Worm (Caenorhabditis elegans) whole organism, L2 larva: ENCODE results near the gene srh-75.

Experiments
- C34F6.9 ChIP-seq: fragments of 150-350 bp; optimal IDR thresholded peaks from 2 replicates; lab custom pipeline; 2014; ENCODE audit warnings: missing biosample characterization, missing genetic modification characterization
- ZK546.5 ChIP-seq: sonication (generic microtip); optimal IDR thresholded peaks from 2 replicates; lab custom pipeline; 2017; ENCODE audit warnings: missing biosample characterization, missing genetic modification characterization
- alr-1 ChIP-seq: fragments of 150-350 bp; optimal IDR thresholded peaks from 2 replicates; lab custom pipeline; 2014; ENCODE audit warnings: missing biosample characterization, missing genetic modification characterization
- aly-2 ChIP-seq: fragments of 150-350 bp; optimal IDR thresholded peaks from 2 replicates; lab custom pipeline; 2014; ENCODE audit warnings: missing biosample characterization, missing genetic modification characterization
- ama-1 ChIP-seq: fragments of 150-350 bp; optimal IDR thresholded peaks from 2 replicates; lab custom pipeline; 2018; ENCODE audit warnings: inconsistent platforms
- blmp-1 ChIP-seq: sonication (generic microtip); optimal IDR thresholded peaks from 2 replicates; lab custom pipeline; 2017; ENCODE audit warnings: missing genetic modification characterization, mild to moderate bottlenecking, missing compliant biosample characterization, antibody characterized with exemption, moderate library complexity; ENCODE audit not compliant: insufficient read depth
- ceh-16 ChIP-seq: fragments of 150-350 bp; optimal IDR thresholded peaks from 2 replicates; lab custom pipeline; 2014; ENCODE audit warnings: missing biosample characterization, missing genetic modification characterization
- crh-2 ChIP-seq: sonication (generic microtip); optimal IDR thresholded peaks from 2 replicates; lab custom pipeline; 2017; ENCODE audit warnings: missing biosample characterization, missing genetic modification characterization
- dmd-4 ChIP-seq: sonication (generic microtip); optimal IDR thresholded peaks from 2 replicates; lab custom pipeline; 2017; ENCODE audit warnings: missing biosample characterization, missing genetic modification characterization
- egl-27 ChIP-seq: sonication (generic microtip); optimal IDR thresholded peaks from 3 replicates; lab custom pipeline; 2017; ENCODE audit warnings: missing biosample characterization, missing genetic modification reagents, missing genetic modification characterization
- elt-1 ChIP-seq: fragments of 150-350 bp; optimal IDR thresholded peaks from 2 replicates; lab custom pipeline; 2014; ENCODE audit warnings: missing biosample characterization, missing genetic modification characterization
- elt-3 ChIP-seq: sonication (generic microtip); optimal IDR thresholded peaks from 2 replicates; lab custom pipeline; 2017; ENCODE audit warnings: missing biosample characterization, missing genetic modification characterization
- gmeb-1 ChIP-seq: fragments of 150-350 bp; optimal IDR thresholded peaks from 2 replicates; lab custom pipeline; 2014; ENCODE audit warnings: missing biosample characterization, missing genetic modification characterization
- lin-11 ChIP-seq: fragments of 150-350 bp; sonication (generic microtip); optimal IDR thresholded peaks from 2 replicates; lab custom pipeline; 2014; ENCODE audit warnings: missing biosample characterization, missing genetic modification characterization, inconsistent platforms, mixed read lengths
- lin-13 ChIP-seq: fragments of 150-350 bp; optimal IDR thresholded peaks from 2 replicates; lab custom pipeline; 2014; ENCODE audit warnings: missing biosample characterization, missing genetic modification reagents, missing genetic modification characterization
- lin-39 ChIP-seq: fragments of 150-350 bp; optimal IDR thresholded peaks from 2 replicates; lab custom pipeline; 2014; ENCODE audit warnings: missing biosample characterization, missing genetic modification reagents, missing genetic modification characterization
- lsy-2 ChIP-seq, 2 experiments: fragments of 150-350 bp in 1 of 2; sonication (generic microtip) in 1 of 2; optimal IDR thresholded peaks; 2 replicates each; lab custom pipeline; 2014 to 2017; ENCODE audit warnings: missing biosample characterization in 2 of 2, missing genetic modification characterization in 2 of 2
- mbf-1 ChIP-seq: sonication (generic microtip); optimal IDR thresholded peaks from 2 replicates; lab custom pipeline; 2017; ENCODE audit warnings: missing biosample characterization, missing genetic modification characterization
- nhr-10 ChIP-seq: sonication (generic microtip); optimal IDR thresholded peaks from 2 replicates; lab custom pipeline; 2017; ENCODE audit warnings: missing biosample characterization, missing genetic modification characterization
- nhr-11 ChIP-seq: fragments of 150-350 bp; optimal IDR thresholded peaks from 2 replicates; lab custom pipeline; 2014; ENCODE audit warnings: missing biosample characterization, missing genetic modification characterization
- nhr-129 ChIP-seq: fragments of 150-350 bp; optimal IDR thresholded peaks from 2 replicates; lab custom pipeline; 2014; ENCODE audit warnings: missing biosample characterization, missing genetic modification characterization
- nhr-23 ChIP-seq: fragments of 150-350 bp; optimal IDR thresholded peaks from 2 replicates; lab custom pipeline; 2014; ENCODE audit warnings: missing biosample characterization, missing genetic modification reagents, missing genetic modification characterization
- nhr-237 ChIP-seq: fragments of 150-350 bp; optimal IDR thresholded peaks from 2 replicates; lab custom pipeline; 2014; ENCODE audit warnings: missing biosample characterization, missing genetic modification characterization
- nhr-25 ChIP-seq: fragments of 150-350 bp; sonication (generic microtip); optimal IDR thresholded peaks from 3 replicates; lab custom pipeline; 2014; ENCODE audit warnings: missing biosample characterization, missing genetic modification characterization
- nhr-6 ChIP-seq: fragments of 150-350 bp; optimal IDR thresholded peaks from 2 replicates; lab custom pipeline; 2014; ENCODE audit warnings: missing biosample characterization, missing genetic modification characterization
- nhr-77 ChIP-seq: fragments of 150-350 bp; optimal IDR thresholded peaks from 2 replicates; lab custom pipeline; 2014; ENCODE audit warnings: missing biosample characterization, missing genetic modification characterization
- sem-4 ChIP-seq: fragments of 150-350 bp; optimal IDR thresholded peaks from 2 replicates; lab custom pipeline; 2014; ENCODE audit warnings: missing biosample characterization, missing genetic modification reagents, missing genetic modification characterization
- skn-1 ChIP-seq: sonication (generic microtip); optimal IDR thresholded peaks from 2 replicates; lab custom pipeline; 2017; ENCODE audit warnings: missing biosample characterization, missing genetic modification characterization
- sma-3 ChIP-seq: sonication (generic microtip); optimal IDR thresholded peaks from 2 replicates; lab custom pipeline; 2016; ENCODE audit warnings: missing genetic modification reagents, missing genetic modification characterization, missing compliant biosample characterization
- sma-9 ChIP-seq, 2 experiments: fragments of 150-350 bp in 1 of 2; sonication (generic microtip) in 1 of 2; optimal IDR thresholded peaks; 2 replicates each; lab custom pipeline; 2014 to 2016; ENCODE audit warnings: missing genetic modification characterization in 2 of 2, mild to moderate bottlenecking in 1 of 2, missing biosample characterization in 1 of 2, missing compliant biosample characterization in 1 of 2, missing genetic modification reagents in 1 of 2, moderate library complexity in 1 of 2
- snpc-4 ChIP-seq: fragments of 150-350 bp; optimal IDR thresholded peaks from 2 replicates; lab custom pipeline; 2014; ENCODE audit warnings: missing biosample characterization, missing genetic modification characterization
- unc-62 ChIP-seq: fragments of 150-350 bp; optimal IDR thresholded peaks from 2 replicates; lab custom pipeline; 2014; ENCODE audit warnings: missing biosample characterization, missing genetic modification reagents, missing genetic modification characterization
- zag-1 ChIP-seq: fragments of 150-350 bp; optimal IDR thresholded peaks from 2 replicates; lab custom pipeline; 2014; ENCODE audit warnings: missing biosample characterization, missing genetic modification characterization
- ztf-1 ChIP-seq: fragments of 200-800 bp; sonication (Bioruptor generic); conservative IDR thresholded peaks from 2 replicates; pipeline ENCODE4 v1.3.6; 2022; ENCODE audit warnings: missing genetic modification characterization, missing compliant biosample characterization
- ztf-4 ChIP-seq: fragments of 150-350 bp; optimal IDR thresholded peaks from 2 replicates; lab custom pipeline; 2014; ENCODE audit warnings: missing biosample characterization, missing genetic modification characterization

Gene srh-75

ce11 chrV:11056484-11056883 is 459 bp downstream of the srh-75 start:
- no peak for TF ChIP-seq nhr-11 (tag; lab: Kevin White, UChicago)
- no peak for TF ChIP-seq nhr-129
- no peak for TF ChIP-seq sma-3 (GFP tag; lab: Kevin White, UChicago)
- no peak for TF ChIP-seq lin-11 (tag; lab: Kevin White, UChicago)
- TF ChIP-seq nhr-10 (tag; lab: Kevin White, UChicago): no peak
- TF ChIP-seq elt-1 (tag; lab: Kevin White, UChicago): no peak
- TF ChIP-seq ZK546.5 (tag; lab: Kevin White, UChicago): no peak
- TF ChIP-seq lin-39 (tag; lab: Kevin White, UChicago): no peak
- TF ChIP-seq nhr-23 (tag; lab: Kevin White, UChicago): no peak
- no peak for TF ChIP-seq sma-9 (GFP tag; optimal IDR thresholded peaks at IDR 0.05; lab: Kevin White, UChicago)
- no peak for TF ChIP-seq sma-9 (tag; optimal IDR thresholded peaks at IDR 0.05; lab: Kevin White, UChicago)
- no peak for TF ChIP-seq sem-4 (tag; lab: Kevin White, UChicago)

ce11 chrV:11053827-11054226 is 3.1 kb downstream of the srh-75 start, which contains the start of gene T04C12.7:
Gene T04C12.7, plus strand, starts transcription at chrV:11054127.
- no peak for TF ChIP-seq ama-1
- TF ChIP-seq skn-1 (tag; lab: Kevin White, UChicago): no peak
- no peak for TF ChIP-seq crh-2 (tag; lab: Kevin White, UChicago)
- no peak for TF ChIP-seq egl-27
- no peak for TF ChIP-seq aly-2 (tag; lab: Kevin White, UChicago)
- TF ChIP-seq gmeb-1 (tag; lab: Kevin White, UChicago): no peak
- TF ChIP-seq ztf-1 (GFP tag; lab: Robert Waterston, UW): no peak

- TF ChIP-seq C34F6.9: no peak
- TF ChIP-seq nhr-11 (tag; lab: Kevin White, UChicago): no peak
- no peak for TF ChIP-seq snpc-4 (tag; lab: Kevin White, UChicago)
- TF ChIP-seq lin-39 (tag; lab: Kevin White, UChicago): no peak
- no peak for TF ChIP-seq elt-3 (tag; lab: Kevin White, UChicago)
- TF ChIP-seq elt-1 (tag; lab: Kevin White, UChicago): no peak
- TF ChIP-seq egl-27: no peak
- no peak for TF ChIP-seq sma-3 (GFP tag; lab: Kevin White, UChicago)
- no peak for TF ChIP-seq sma-9 (GFP tag; optimal IDR thresholded peaks at IDR 0.05; lab: Kevin White, UChicago)
- TF ChIP-seq sma-9 (tag; optimal IDR thresholded peaks at IDR 0.05; lab: Kevin White, UChicago): no peak
- no peak for TF ChIP-seq alr-1 (tag; lab: Kevin White, UChicago)
- TF ChIP-seq lsy-2 (tag; optimal IDR thresholded peaks at IDR 0.05; lab: Kevin White, UChicago): no peak
Observed at ce11 chrV:11051921-11052320, 5.0 kb downstream of the srh-75 start, which contains the start of gene T04C12.33. Gene T04C12.33, plus strand, starts transcription at chrV:11052221.

ce11 chrV:11048678-11049077 is 8.3 kb downstream of the srh-75 start, which contains the start of gene srh-74:
Gene srh-74, minus strand, starts transcription at chrV:11048778.
- TF ChIP-seq ceh-16 (tag; lab: Kevin White, UChicago) (no peak), nhr-237 (tag; lab: Kevin White, UChicago) (no peak), dmd-4 (no peak), nhr-10 (tag; lab: Kevin White, UChicago) (no peak), elt-3 (tag; lab: Kevin White, UChicago) (no peak), zag-1 (tag; lab: Kevin White, UChicago) (no peak), nhr-11 (tag; lab: Kevin White, UChicago) (no peak), skn-1 (tag; lab: Kevin White, UChicago) (no peak)

ce11 chrV:11046730-11047129 is 10.2 kb downstream of the srh-75 start, which contains the start of gene dhs-18:
Gene dhs-18, minus strand, starts transcription at chrV:11046833.
- TF ChIP-seq lin-11 (tag; lab: Kevin White, UChicago) (no peak), sma-9 (GFP tag; optimal IDR thresholded peaks at IDR 0.05; lab: Kevin White, UChicago) (peak; percentile 30), sma-9 (tag; optimal IDR thresholded peaks at IDR 0.05; lab: Kevin White, UChicago) (no peak), crh-2 (tag; lab: Kevin White, UChicago) (peak; percentile 26)
- TF ChIP-seq, all 48 proteins: peak for 2

- TF ChIP-seq sma-9 (GFP tag; optimal IDR thresholded peaks at IDR 0.05; lab: Kevin White, UChicago): no peak
- TF ChIP-seq sma-9 (tag; optimal IDR thresholded peaks at IDR 0.05; lab: Kevin White, UChicago): no peak
- no peak for TF ChIP-seq mbf-1 (tag; lab: Kevin White, UChicago)
- no peak for TF ChIP-seq nhr-237 (tag; lab: Kevin White, UChicago)
- TF ChIP-seq nhr-25 (tag; lab: Kevin White, UChicago): no peak
- TF ChIP-seq zag-1 (tag; lab: Kevin White, UChicago): no peak
- no peak for TF ChIP-seq nhr-6 (tag; lab: Kevin White, UChicago)
- TF ChIP-seq alr-1 (tag; lab: Kevin White, UChicago): no peak
- TF ChIP-seq ztf-4 (tag; lab: Kevin White, UChicago): no peak
- no peak for TF ChIP-seq unc-62 (GFP tag; lab: Kevin White, UChicago)
- no peak for TF ChIP-seq egl-27
- TF ChIP-seq ZK546.5 (tag; lab: Kevin White, UChicago): no peak
- no peak for TF ChIP-seq blmp-1 (tag; lab: Kevin White, UChicago)
- no peak for TF ChIP-seq nhr-77 (tag; lab: Kevin White, UChicago)
- TF ChIP-seq lin-13 (GFP tag; lab: Kevin White, UChicago): no peak
Observed at ce11 chrV:11043767-11044166, 13.2 kb downstream of the srh-75 start, which contains the start of gene C45B11.6. Gene C45B11.6, plus strand, starts transcription at chrV:11044067.
